Worm (Caenorhabditis elegans): ENCODE results near the gene F10A3.12.

DNA sequence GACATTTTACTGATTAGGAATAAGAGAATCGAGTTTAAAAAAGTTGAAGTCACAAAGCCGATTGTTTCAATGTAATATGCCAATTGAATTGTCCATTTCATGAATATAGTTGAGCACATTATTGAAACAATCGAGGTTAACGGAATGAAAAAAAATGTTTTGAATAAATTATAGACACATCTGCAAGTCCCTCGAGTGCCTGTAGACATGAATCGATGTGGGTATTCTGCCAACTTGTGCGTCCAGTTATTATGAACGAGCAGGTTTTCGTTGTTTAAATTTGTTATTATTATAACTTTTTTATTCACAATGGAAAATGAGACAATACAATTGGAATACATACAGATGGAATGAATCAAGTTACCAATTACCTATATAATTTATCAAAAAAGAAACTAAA lies 5.4 kb upstream of the F10A3.12 start, which contains the start of gene str-99:
- no peak for TF ChIP-seq W03F9.2 (tag; optimal IDR thresholded peaks at IDR 0.05)
- no peak for TF ChIP-seq dao-5 (tag; optimal IDR thresholded peaks at IDR 0.05)
